Worm (Caenorhabditis elegans) whole organism, late embryonic: ENCODE results near the gene T04F3.4.

Experiments
- F13H6.1 ChIP-seq: sonication (generic microtip); optimal IDR thresholded peaks from 2 replicates; lab custom pipeline; 2016; ENCODE audit warnings: missing genetic modification characterization, missing compliant biosample characterization
- ceh-48 ChIP-seq: sonication (generic microtip); optimal IDR thresholded peaks from 2 replicates; lab custom pipeline; 2016; ENCODE audit warnings: missing genetic modification characterization, inconsistent platforms, missing compliant biosample characterization
- elt-2 ChIP-seq: sonication (generic microtip); optimal IDR thresholded peaks from 2 replicates; lab custom pipeline; 2016; ENCODE audit warnings: missing genetic modification reagents, missing genetic modification characterization, missing compliant biosample characterization
- pqm-1 ChIP-seq: sonication (generic microtip); optimal IDR thresholded peaks from 2 replicates; lab custom pipeline; 2016; ENCODE audit warnings: missing genetic modification characterization, missing compliant biosample characterization
- unc-55 ChIP-seq: sonication (generic microtip); optimal IDR thresholded peaks from 2 replicates; lab custom pipeline; 2017; ENCODE audit warnings: missing biosample characterization, missing genetic modification reagents, missing genetic modification characterization

DNA sequence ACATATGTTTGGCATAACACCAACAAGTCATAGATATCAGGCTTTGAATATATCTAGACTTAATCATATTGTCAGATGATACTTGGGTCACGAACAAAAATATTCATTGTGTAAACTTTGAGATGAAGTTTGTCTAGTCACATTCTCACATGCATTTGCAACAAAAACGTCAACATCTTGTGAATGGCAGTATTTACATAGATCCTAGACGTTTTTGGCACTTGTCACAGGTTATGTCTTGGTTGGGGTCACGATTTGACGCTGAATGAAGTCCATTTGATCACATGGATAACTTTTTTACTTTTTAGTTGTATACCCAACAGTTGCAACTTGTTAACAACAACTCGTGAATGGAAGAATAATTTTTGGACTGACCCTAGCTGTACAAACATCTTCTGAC lies 35.5 kb upstream of the T04F3.4 start:
- TF ChIP-seq F13H6.1 (tag; lab: Kevin White, UChicago), result no peak
- TF ChIP-seq unc-55, result no peak
- TF ChIP-seq elt-2, result no peak
- no peak for TF ChIP-seq pqm-1 (tag; lab: Kevin White, UChicago)
- no peak for TF ChIP-seq ceh-48 (tag; lab: Kevin White, UChicago)
